Worm (Caenorhabditis elegans) whole organism, late embryonic: ENCODE measurements around the gene mes-1.

Experiments used
- C38D4.7 ChIP-seq: fragments of 200-800 bp; sonication (Bioruptor generic); optimal IDR thresholded peaks from 2 replicates; lab custom pipeline; 2018; ENCODE audit warnings: mild to moderate bottlenecking, missing genetic modification characterization, moderate library complexity, missing compliant biosample characterization
- F13H6.1 ChIP-seq: sonication (generic microtip); optimal IDR thresholded peaks from 2 replicates; lab custom pipeline; 2016; ENCODE audit warnings: missing genetic modification characterization, missing compliant biosample characterization
- K09A11.1 ChIP-seq: sonication (generic microtip); optimal IDR thresholded peaks from 2 replicates; lab custom pipeline; 2017; ENCODE audit warnings: antibody characterized with exemption, mild to moderate bottlenecking, missing genetic modification characterization, missing compliant biosample characterization; ENCODE audit not compliant: insufficient read depth
- Y22D7AL.16 ChIP-seq: sonication (generic microtip); optimal IDR thresholded peaks from 2 replicates; lab custom pipeline; 2016; ENCODE audit warnings: missing genetic modification characterization, missing compliant biosample characterization
- ahr-1 ChIP-seq: sonication (generic microtip); optimal IDR thresholded peaks from 2 replicates; lab custom pipeline; 2016; ENCODE audit warnings: missing genetic modification characterization, missing compliant biosample characterization
- ama-1 ChIP-seq: fragments of 150-350 bp; optimal IDR thresholded peaks from 2 replicates; lab custom pipeline; 2014
- ceh-14 ChIP-seq: sonication (generic microtip); optimal IDR thresholded peaks from 2 replicates; lab custom pipeline; 2016; ENCODE audit warnings: missing genotype, missing genetic modification characterization, missing compliant biosample characterization
- ceh-18 ChIP-seq: sonication (generic microtip); optimal IDR thresholded peaks from 2 replicates; lab custom pipeline; 2016; ENCODE audit warnings: missing genetic modification characterization, missing compliant biosample characterization
- ceh-22 ChIP-seq: sonication (generic microtip); optimal IDR thresholded peaks from 2 replicates; lab custom pipeline; 2017; ENCODE audit warnings: missing biosample characterization, missing genetic modification characterization
- ceh-30 ChIP-seq: fragments of 150-350 bp; optimal IDR thresholded peaks from 2 replicates; lab custom pipeline; 2014; ENCODE audit warnings: missing biosample characterization, missing genetic modification characterization
- ceh-31 ChIP-seq: sonication (generic microtip); optimal IDR thresholded peaks from 2 replicates; lab custom pipeline; 2016; ENCODE audit warnings: missing genetic modification characterization, missing compliant biosample characterization
- ceh-34 ChIP-seq: sonication (generic microtip); optimal IDR thresholded peaks from 2 replicates; lab custom pipeline; 2016; ENCODE audit warnings: mild to moderate bottlenecking, missing genetic modification characterization, missing compliant biosample characterization
- ceh-6 ChIP-seq: fragments of 200-800 bp; sonication (Bioruptor generic); optimal IDR thresholded peaks from 2 replicates; lab custom pipeline; 2018; ENCODE audit warnings: mild to moderate bottlenecking, missing genetic modification characterization, missing compliant biosample characterization
- che-1 ChIP-seq: sonication (generic microtip); optimal IDR thresholded peaks from 2 replicates; lab custom pipeline; 2016; ENCODE audit warnings: mild to moderate bottlenecking, missing genetic modification characterization, missing compliant biosample characterization
- dmd-4 ChIP-seq: sonication (generic microtip); optimal IDR thresholded peaks from 2 replicates; lab custom pipeline; 2016; ENCODE audit warnings: borderline replicate concordance, missing genetic modification characterization, missing compliant biosample characterization
- dve-1 ChIP-seq: sonication (generic microtip); optimal IDR thresholded peaks from 2 replicates; lab custom pipeline; 2017; ENCODE audit warnings: antibody characterized with exemption, mild to moderate bottlenecking, missing genetic modification characterization, missing compliant biosample characterization
- fax-1 ChIP-seq: sonication (generic microtip); optimal IDR thresholded peaks from 2 replicates; lab custom pipeline; 2016; ENCODE audit warnings: missing genotype, missing genetic modification characterization, missing compliant biosample characterization
- gmeb-2 ChIP-seq: sonication (generic microtip); optimal IDR thresholded peaks from 2 replicates; lab custom pipeline; 2016; ENCODE audit warnings: missing genetic modification characterization, inconsistent platforms, missing compliant biosample characterization
- hlh-30 ChIP-seq: sonication (generic microtip); optimal IDR thresholded peaks from 2 replicates; lab custom pipeline; 2017; ENCODE audit warnings: antibody characterized with exemption, missing genetic modification characterization, missing compliant biosample characterization; ENCODE audit not compliant: insufficient read depth
- lin-11 ChIP-seq: fragments of 200-800 bp; sonication (Bioruptor generic); optimal IDR thresholded peaks from 2 replicates; lab custom pipeline; 2018; ENCODE audit warnings: mild to moderate bottlenecking, missing genetic modification characterization, missing compliant biosample characterization
- npax-4 ChIP-seq: sonication (generic microtip); optimal IDR thresholded peaks from 2 replicates; lab custom pipeline; 2016; ENCODE audit warnings: missing genetic modification characterization, missing compliant biosample characterization
- odd-2 ChIP-seq: sonication (generic microtip); optimal IDR thresholded peaks from 2 replicates; lab custom pipeline; 2017; ENCODE audit warnings: antibody characterized with exemption, mild to moderate bottlenecking, missing genetic modification characterization, missing compliant biosample characterization
- pax-1 ChIP-seq: fragments of 150-350 bp; optimal IDR thresholded peaks from 2 replicates; lab custom pipeline; 2014; ENCODE audit warnings: missing biosample characterization, missing genetic modification characterization
- pha-2 ChIP-seq: sonication (generic microtip); optimal IDR thresholded peaks from 2 replicates; lab custom pipeline; 2017; ENCODE audit warnings: mild to moderate bottlenecking, missing genetic modification characterization, missing compliant biosample characterization
- pros-1 ChIP-seq: fragments of 150-350 bp; optimal IDR thresholded peaks from 2 replicates; lab custom pipeline; 2014; ENCODE audit warnings: missing biosample characterization, missing genetic modification reagents, missing genetic modification characterization
- sdc-2 ChIP-seq: sonication (generic microtip); optimal IDR thresholded peaks from 2 replicates; lab custom pipeline; 2016; ENCODE audit warnings: missing genotype, missing genetic modification characterization, missing compliant biosample characterization
- sox-2 ChIP-seq: fragments of 200-800 bp; sonication (Bioruptor generic); IDR thresholded peaks from 2 replicates; pipeline ENCODE4 v1.3.6; 2022; ENCODE audit warnings: missing genetic modification reagents, missing genetic modification characterization, missing compliant biosample characterization
- tbx-7 ChIP-seq: sonication (generic microtip); optimal IDR thresholded peaks from 2 replicates; lab custom pipeline; 2016; ENCODE audit warnings: missing genotype, missing genetic modification characterization, missing compliant biosample characterization
- unc-3 ChIP-seq, 2 experiments: fragments of 200-800 bp in 1 of 2; sonication (Bioruptor generic) in 1 of 2; sonication (generic microtip) in 1 of 2; conservative IDR thresholded peaks in 1 of 2; optimal IDR thresholded peaks in 1 of 2; 2 replicates each; pipeline versions ENCODE4 v1.3.6 to Lab custom; 2016 to 2022; ENCODE audit warnings: missing compliant biosample characterization in 2 of 2, missing genetic modification characterization in 2 of 2, missing genetic modification reagents in 1 of 2
- unc-55 ChIP-seq: sonication (generic microtip); optimal IDR thresholded peaks from 2 replicates; lab custom pipeline; 2017; ENCODE audit warnings: missing biosample characterization, missing genetic modification reagents, missing genetic modification characterization
- unc-86 ChIP-seq: sonication (generic microtip); optimal IDR thresholded peaks from 2 replicates; lab custom pipeline; 2016; ENCODE audit warnings: missing genetic modification characterization, missing compliant biosample characterization

The mes-1 gene

DNA sequence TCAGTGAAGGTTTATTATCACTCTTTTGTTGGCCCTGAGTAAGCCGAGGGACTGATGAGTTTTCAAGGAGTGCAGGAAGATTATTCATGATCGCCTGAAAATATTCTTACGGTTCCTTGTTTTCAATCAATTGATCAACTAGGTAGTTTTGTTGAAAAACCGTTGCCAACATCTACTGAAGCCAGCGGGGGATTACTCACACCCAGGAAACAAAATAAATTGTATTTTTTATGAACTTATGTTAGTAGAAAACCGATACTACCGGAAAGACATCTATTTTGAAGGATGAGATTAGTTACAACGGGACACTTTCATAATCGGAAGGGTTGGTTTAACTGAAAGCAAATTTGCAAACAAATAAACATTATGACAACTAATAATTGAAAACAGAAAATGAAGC, 20.8 kb downstream of the mes-1 start, which contains the start of gene Y62H9A.2:
Gene Y62H9A.2 (minus strand): TSS at position 101 of the 400 bp plus-strand sequence.
- TF ChIP-seq lin-11 (tag; lab: Kevin White, UChicago) (no peak), Y22D7AL.16 (tag; lab: Kevin White, UChicago) (no peak), ahr-1 (tag; lab: Kevin White, UChicago) (no peak), tbx-7 (tag; lab: Kevin White, UChicago) (no peak), npax-4 (no peak), ceh-34 (tag; lab: Kevin White, UChicago) (no peak), ama-1 (lab: Kevin White, UChicago) (no peak), ceh-30 (tag; lab: Kevin White, UChicago) (no peak), C38D4.7 (GFP tag; lab: Kevin White, UChicago) (no peak), unc-86 (no peak), ceh-6 (GFP tag; lab: Kevin White, UChicago) (no peak), pros-1 (tag; lab: Kevin White, UChicago) (no peak), hlh-30 (tag; lab: Kevin White, UChicago) (no peak)
- TF ChIP-seq, all 69 proteins: peak for 0

DNA sequence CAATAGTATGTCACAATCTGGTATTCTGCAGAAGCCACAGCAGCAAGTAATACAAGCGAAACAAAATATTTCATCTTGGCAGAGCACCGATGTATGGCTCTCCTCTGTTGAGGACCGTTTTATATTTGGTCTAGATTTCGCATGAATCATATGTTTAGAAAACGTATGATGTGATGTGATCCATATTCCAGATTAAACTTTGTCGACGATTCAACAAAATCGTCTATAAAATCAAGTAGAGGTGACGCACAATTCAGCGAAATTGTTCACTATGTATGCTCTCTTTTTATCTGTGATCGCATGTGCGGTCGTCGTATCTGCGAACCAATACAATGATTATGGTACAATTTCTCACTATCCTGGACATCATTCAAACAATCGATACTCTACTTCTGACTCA, 22.6 kb downstream of the mes-1 start, which contains the start of the genes Y62H9A.3 and Y62H9A.4:
Gene Y62H9A.3 (minus strand): TSS at position 101 of the 400 bp plus-strand sequence.
Gene Y62H9A.4 (plus strand): TSS at position 256 of the 400 bp plus-strand sequence.
- no peak for TF ChIP-seq ceh-14
- no peak for TF ChIP-seq C38D4.7 (GFP tag; lab: Kevin White, UChicago)
- no peak for TF ChIP-seq gmeb-2 (tag; lab: Kevin White, UChicago)
- TF ChIP-seq ceh-34 (tag; lab: Kevin White, UChicago): no peak
- TF ChIP-seq che-1 (tag; lab: Kevin White, UChicago): no peak
- no peak for TF ChIP-seq F13H6.1 (tag; lab: Kevin White, UChicago)
- no peak for TF ChIP-seq pha-2 (tag; lab: Kevin White, UChicago)
- no peak for TF ChIP-seq ceh-22 (tag; lab: Kevin White, UChicago)

DNA sequence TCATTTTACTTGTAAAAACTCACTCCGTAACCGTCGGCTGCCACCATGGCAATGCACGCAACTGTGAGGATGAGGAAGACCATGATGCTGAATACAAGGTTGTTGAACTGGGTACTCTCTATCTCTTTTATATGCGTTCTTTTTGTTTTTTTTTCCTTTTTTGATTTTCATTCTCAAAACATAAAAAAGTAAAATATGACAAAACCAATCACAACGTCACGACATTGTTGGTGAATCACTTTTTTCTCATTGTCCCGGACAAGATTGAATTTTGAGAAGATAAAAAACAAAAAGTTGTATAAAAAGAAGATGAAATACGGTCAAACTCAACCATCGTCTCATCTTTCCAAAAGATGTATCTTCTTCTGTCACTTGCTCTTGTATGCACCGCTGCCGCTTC, 25.5 kb downstream of the mes-1 start, which contains the start of the genes Y62H9A.5 and ule-5:
Gene Y62H9A.5 (minus strand): TSS at position 101 of the 400 bp plus-strand sequence.
Gene ule-5 (plus strand): TSS at position 328 of the 400 bp plus-strand sequence.
- TF ChIP-seq ahr-1 (tag; lab: Kevin White, UChicago) (no peak), ceh-18 (tag; lab: Kevin White, UChicago) (no peak), dmd-4 (no peak), ceh-31 (no peak), sdc-2 (no peak), lin-11 (tag; lab: Kevin White, UChicago) (no peak), npax-4 (no peak), pax-1 (tag; lab: Kevin White, UChicago) (no peak)

DNA sequence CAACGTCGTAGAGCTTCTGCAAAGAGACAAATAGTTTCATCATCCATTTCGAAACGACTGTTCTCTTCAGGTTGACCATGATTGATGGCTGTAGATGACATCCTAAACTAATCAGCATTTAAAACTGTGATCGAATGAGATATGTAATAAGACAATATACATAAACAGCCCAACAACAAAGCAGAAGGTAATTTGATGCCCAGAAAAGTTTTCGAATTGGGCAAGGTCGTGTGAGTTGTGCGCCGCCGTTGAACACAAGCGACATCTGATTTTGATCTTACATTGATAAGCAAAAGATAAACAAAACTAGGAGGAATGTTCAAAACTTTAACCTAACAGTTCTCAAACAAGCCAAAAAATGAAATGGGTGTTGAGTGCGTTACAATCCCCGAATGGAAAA, 28.3 kb downstream of the mes-1 start, which contains the start of gene Y62H9A.7:
Gene Y62H9A.7 (minus strand): TSS at position 101 of the 400 bp plus-strand sequence.
- TF ChIP-seq K09A11.1 (tag; lab: Kevin White, UChicago) (no peak), fax-1 (no peak)

DNA sequence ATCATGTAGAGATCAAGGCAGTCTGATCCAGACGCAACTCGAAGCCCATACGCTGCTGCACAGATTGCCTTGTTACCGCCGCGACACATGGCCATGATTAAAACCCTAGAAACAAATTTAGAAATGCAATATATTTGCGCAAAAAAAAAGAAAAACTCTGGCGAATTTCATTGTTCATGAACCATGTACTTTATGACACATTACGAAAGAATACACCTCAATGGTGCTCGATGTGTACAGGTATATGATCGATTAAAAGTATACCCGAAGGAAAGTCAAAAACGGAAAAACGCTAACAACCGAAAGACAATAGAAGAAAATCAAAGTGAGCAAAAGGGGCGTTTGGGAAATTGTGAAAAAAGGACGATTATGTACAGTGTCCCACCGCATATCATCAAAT, 35.0 kb downstream of the mes-1 start, which contains the start of gene Y62H9A.8:
Gene Y62H9A.8 (minus strand): TSS at position 101 of the 400 bp plus-strand sequence.
- TF ChIP-seq odd-2 (tag; lab: Kevin White, UChicago) (no peak), lin-11 (tag; lab: Kevin White, UChicago) (no peak), unc-55 (GFP tag; lab: Kevin White, UChicago) (no peak), unc-3 (GFP tag; conservative IDR thresholded peaks at IDR 0.05; lab: Robert Waterston, UW) (no peak), unc-3 (tag; optimal IDR thresholded peaks at IDR 0.05; lab: Kevin White, UChicago) (no peak), dve-1 (tag; lab: Kevin White, UChicago) (no peak), unc-86 (no peak), tbx-7 (tag; lab: Kevin White, UChicago) (no peak), sox-2 (GFP tag; lab: Robert Waterston, UW) (no peak)
